Fruit fly (Drosophila melanogaster) Kc167 (cell line): ENCODE results near the gene CG42300.

ENCODE experiments used
- Myc ChIP-seq: fragments of >200 bp; optimal IDR thresholded peaks from 2 replicates; lab custom pipeline; 2017; ENCODE audit warnings: missing external identifiers
- Sin3A ChIP-seq: fragments of >200 bp; optimal IDR thresholded peaks from 2 replicates; lab custom pipeline; 2018; ENCODE audit warnings: missing external identifiers
- h ChIP-seq: fragments of >200 bp; optimal IDR thresholded peaks from 3 replicates; lab custom pipeline; 2018; ENCODE audit warnings: missing external identifiers
- insv ChIP-seq: fragments of >200 bp; optimal IDR thresholded peaks from 3 replicates; lab custom pipeline; 2018; ENCODE audit warnings: missing external identifiers
- psq ChIP-seq: fragments of >200 bp; optimal IDR thresholded peaks from 2 replicates; lab custom pipeline; 2017; ENCODE audit warnings: missing external identifiers
- ttk ChIP-seq: sonication (Bioruptor generic); optimal IDR thresholded peaks from 2 replicates; lab custom pipeline; 2017; ENCODE audit warnings: missing external identifiers

DNA sequence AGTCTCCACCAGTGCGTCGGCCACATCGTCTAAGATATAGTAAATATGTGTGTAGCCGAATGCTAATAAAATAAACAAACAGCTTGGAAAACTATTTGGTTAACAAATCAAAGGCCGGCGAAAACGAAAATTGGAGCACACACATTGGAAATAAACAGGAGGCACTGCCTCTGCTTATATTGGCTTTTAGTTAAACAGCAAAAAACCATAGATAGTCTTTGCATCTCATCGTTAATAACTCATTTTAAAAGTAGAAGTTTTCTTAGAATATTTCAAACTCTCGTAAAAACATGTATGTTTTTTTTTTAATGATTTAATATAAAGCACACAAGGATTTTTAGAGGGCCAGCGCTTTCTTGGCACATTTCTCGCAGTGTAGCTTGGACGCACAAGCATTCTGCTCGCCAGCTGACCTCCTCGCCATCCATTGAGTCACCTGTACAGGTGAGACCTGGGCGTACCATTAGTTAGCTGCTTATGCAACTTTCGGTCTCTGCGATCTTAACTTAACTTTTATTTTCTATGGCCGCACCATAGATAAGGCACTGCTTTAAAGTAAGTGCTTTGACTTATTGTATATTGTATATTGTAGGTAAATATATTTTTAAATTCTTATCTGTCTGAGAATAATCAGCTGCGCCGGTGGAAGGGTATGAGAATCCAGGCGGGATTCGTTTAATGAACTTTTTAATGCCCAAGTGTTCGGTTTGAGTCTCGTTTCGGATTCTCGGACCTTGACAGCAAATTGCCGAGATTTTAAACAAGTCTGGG, 36.1 kb upstream of the CG42300 start:
- TF ChIP-seq h (lab: Kevin White, UChicago) (no peak), Myc (lab: Kevin White, UChicago) (no peak), insv (lab: Kevin White, UChicago) (no peak), ttk (lab: Kevin White, UChicago) (no peak), psq (lab: Kevin White, UChicago) (no peak), Sin3A (lab: Kevin White, UChicago) (no peak)
